Worm (Caenorhabditis elegans): ENCODE measurements around the gene moc-1.

DNA sequence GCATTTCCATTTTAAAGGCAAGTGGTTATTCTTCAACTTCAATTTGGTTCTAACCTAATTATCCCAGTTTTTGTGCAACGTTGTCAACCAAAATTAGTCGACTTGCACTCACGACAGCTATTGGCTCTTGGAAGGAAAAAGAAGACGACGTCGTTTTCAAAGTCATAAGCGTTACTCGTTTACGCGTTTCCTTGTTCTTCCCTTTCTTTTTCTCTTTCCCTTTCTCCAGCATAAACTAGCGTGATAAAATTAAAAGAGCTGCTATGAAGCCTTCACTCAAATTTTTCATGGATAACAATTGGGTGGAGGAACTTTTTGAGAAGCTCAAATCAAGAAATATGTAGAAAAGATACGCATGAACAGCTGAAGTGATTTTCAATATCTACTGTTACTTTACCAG is 24.8 kb upstream of the moc-1 start:
- no peak for TF ChIP-seq nhr-11 (tag; optimal IDR thresholded peaks at IDR 0.05)
- no peak for TF ChIP-seq spr-1 (tag; optimal IDR thresholded peaks at IDR 0.05)
- no peak for TF ChIP-seq ztf-7 (tag; optimal IDR thresholded peaks at IDR 0.05)
- TF ChIP-seq pqm-1 (tag; optimal IDR thresholded peaks at IDR 0.05), result no peak
- TF ChIP-seq nhr-102 (tag; optimal IDR thresholded peaks at IDR 0.05), result no peak
- no peak for TF ChIP-seq dmd-8 (GFP tag; IDR thresholded peaks at IDR 0.05)
- TF ChIP-seq lsy-2 (tag; optimal IDR thresholded peaks at IDR 0.05), result no peak
- TF ChIP-seq nhr-76 (tag; optimal IDR thresholded peaks at IDR 0.05), result no peak
- peak; percentile 57 for TF ChIP-seq fkh-10 (GFP tag; optimal IDR thresholded peaks at IDR 0.05)
- TF ChIP-seq lin-15B (tag; optimal IDR thresholded peaks at IDR 0.05), result no peak
- TF ChIP-seq ztf-11 (tag; optimal IDR thresholded peaks at IDR 0.05), result no peak

Measured in whole organism, L4 larva.